Worm (Caenorhabditis elegans): ENCODE measurements around the gene Y34B4A.10.

DNA sequence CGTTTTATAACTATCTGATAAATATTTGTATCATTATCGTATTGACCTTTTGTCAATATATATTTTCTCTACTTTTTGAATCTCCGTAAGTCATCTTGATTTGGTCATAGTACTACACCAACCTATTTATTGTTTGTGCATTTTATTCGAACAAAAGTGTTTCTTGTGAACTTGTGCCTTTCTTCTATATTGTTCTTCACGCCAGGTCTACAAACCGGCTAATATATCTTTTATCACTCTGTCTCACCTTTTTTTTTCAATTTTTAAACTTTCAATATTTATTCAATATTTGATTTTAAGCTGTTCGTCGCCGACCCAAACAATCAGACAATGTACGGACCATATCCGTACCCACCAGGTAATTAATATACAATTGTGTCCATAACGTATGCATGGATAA lies 33.6 kb upstream of the Y34B4A.10 start, which contains the start of gene hrpa-2:
- TF ChIP-seq Y67H2A.10 (GFP tag; conservative IDR thresholded peaks at IDR 0.05) (no peak), pha-4 (tag; optimal IDR thresholded peaks at IDR 0.05) (no peak), dpff-1 (tag; optimal IDR thresholded peaks at IDR 0.05) (no peak), ztf-3 (GFP tag; optimal IDR thresholded peaks at IDR 0.05) (no peak), F55B11.4 (tag; optimal IDR thresholded peaks at IDR 0.05; ENCODE audit: borderline replicate concordance, insufficient read depth) (no peak), xnd-1 (tag; optimal IDR thresholded peaks at IDR 0.05) (no peak), madf-10 (tag; optimal IDR thresholded peaks at IDR 0.05) (no peak), ztf-25 (GFP tag; IDR thresholded peaks at IDR 0.05) (no peak), nhr-90 (tag; optimal IDR thresholded peaks at IDR 0.05) (no peak), attf-5 (GFP tag; optimal IDR thresholded peaks at IDR 0.05) (no peak)

Measured in whole organism, young adult.